Fruit fly (Drosophila melanogaster): ENCODE results near the gene CG32241.

Gene CG32241

dm6 chr3L:4474946-4475470 lies 8.6 kb upstream of the CG32241 start (continued):
- TF ChIP-seq CG42726 (GFP tag; IDR thresholded peaks at IDR 0.05; ENCODE audit: partially characterized antibody) (no peak), grau (tag; optimal IDR thresholded peaks at IDR 0.05) (peak; percentile 69), CG17912 (GFP tag; optimal IDR thresholded peaks at IDR 0.05) (peak; percentile 98), CG10366 (GFP tag; IDR thresholded peaks at IDR 0.05) (peak; percentile 35), chif (GFP tag; optimal IDR thresholded peaks at IDR 0.05) (peak; percentile 27 to 64), sens-2 (GFP tag; IDR thresholded peaks at IDR 0.05) (peak; percentile 82), luna (GFP tag; optimal IDR thresholded peaks at IDR 0.05) (peak; percentile 45), CG17612 (GFP tag; IDR thresholded peaks at IDR 0.05) (no peak), disco-r (GFP tag; optimal IDR thresholded peaks at IDR 0.05) (peak; percentile 72), tna (GFP tag; IDR thresholded peaks at IDR 0.05; ENCODE audit: partially characterized antibody) (no peak), CG15073 (GFP tag; optimal IDR thresholded peaks at IDR 0.05) (no peak), nerfin-1 (tag; optimal IDR thresholded peaks at IDR 0.05) (peak; percentile 76), CG7928 (GFP tag; optimal IDR thresholded peaks at IDR 0.05) (peak; percentile 60), pb (GFP tag; optimal IDR thresholded peaks at IDR 0.05) (peak; percentile 63), CG2129 (GFP tag; IDR thresholded peaks at IDR 0.05; ENCODE audit: partially characterized antibody) (no peak), CG10565 (GFP tag; optimal IDR thresholded peaks at IDR 0.05) (no peak), bcd (GFP tag; optimal IDR thresholded peaks at IDR 0.05) (peak; percentile 79), ash1 (GFP tag; optimal IDR thresholded peaks at IDR 0.05) (peak; percentile 77), CG14710 (tag; optimal IDR thresholded peaks at IDR 0.05) (no peak), nerfin-2 (GFP tag; IDR thresholded peaks at IDR 0.05; ENCODE audit: partially characterized antibody) (no peak), CG13624 (GFP tag; optimal IDR thresholded peaks at IDR 0.05) (peak; percentile 73), crc (GFP tag; optimal IDR thresholded peaks at IDR 0.05) (peak; percentile 36), Adf1 (GFP tag; IDR thresholded peaks at IDR 0.05) (no peak), CG11695 (GFP tag; IDR thresholded peaks at IDR 0.05) (0 out of 3 replicates have a peak, but pooled peaks have one; percentile 44), usp (GFP tag; optimal IDR thresholded peaks at IDR 0.05) (no peak), repo (GFP tag; optimal IDR thresholded peaks at IDR 0.05) (peak; percentile 65), CG16815 (GFP tag; optimal IDR thresholded peaks at IDR 0.05) (no peak), HLH4C (GFP tag; IDR thresholded peaks at IDR 0.05; ENCODE audit: partially characterized antibody) (no peak), CG12219 (GFP tag; optimal IDR thresholded peaks at IDR 0.05) (peak; percentile 92), Dref (GFP tag; IDR thresholded peaks at IDR 0.05) (no peak), gcm2 (GFP tag; optimal IDR thresholded peaks at IDR 0.05) (peak; percentile 74), CG11504 (tag; optimal IDR thresholded peaks at IDR 0.05) (peak; percentile 74), tgo (GFP tag; IDR thresholded peaks at IDR 0.05) (no peak), vvl (GFP tag; IDR thresholded peaks at IDR 0.05) (peak; percentile 89), CG12155 (GFP tag; optimal IDR thresholded peaks at IDR 0.05) (peak; percentile 33), ranshi (GFP tag; IDR thresholded peaks at IDR 0.05) (peak; percentile 71; the same call in 1 of the 2 replicates), Oli (tag; optimal IDR thresholded peaks at IDR 0.05) (peak; percentile 67), YL-1 (GFP tag; optimal IDR thresholded peaks at IDR 0.05) (peak; percentile 89), croc (GFP tag; conservative IDR thresholded peaks at IDR 0.05) (no peak), Side (GFP tag; optimal IDR thresholded peaks at IDR 0.05) (peak; percentile 74), da (GFP tag; optimal IDR thresholded peaks at IDR 0.05) (no peak), gt (GFP tag; IDR thresholded peaks at IDR 0.05) (no peak), MESR4 (GFP tag; optimal IDR thresholded peaks at IDR 0.05) (peak; percentile 57), insv (GFP tag; optimal IDR thresholded peaks at IDR 0.05) (peak in 1 of 2 experiments; percentile 74), shn (GFP tag; optimal IDR thresholded peaks at IDR 0.05) (peak; percentile 26), Doc2 (GFP tag; IDR thresholded peaks at IDR 0.05) (no peak), Kr (GFP tag; optimal IDR thresholded peaks at IDR 0.05) (no peak), mld (GFP tag; IDR thresholded peaks at IDR 0.05; ENCODE audit: partially characterized antibody) (no peak), stwl (tag; optimal IDR thresholded peaks at IDR 0.05) (peak; percentile 27), Awh (GFP tag; IDR thresholded peaks at IDR 0.05) (peak; percentile 56; the same call in 1 of the 2 replicates), crol (GFP tag; IDR thresholded peaks at IDR 0.05) (no peak)
